Fruit fly (Drosophila melanogaster) whole organism, embryonic: ENCODE results near the gene loj.

Experiments used
- CG1233 ChIP-seq: fragments of 200-800 bp; sonication (Bioruptor generic); optimal IDR thresholded peaks from 4 replicates; lab custom pipeline; 2018; ENCODE audit warnings: missing biosample characterization, mild to moderate bottlenecking, missing genetic modification characterization
- CG3163 ChIP-seq: fragments of 200-800 bp; sonication (Bioruptor generic); optimal IDR thresholded peaks from 3 replicates; lab custom pipeline; 2016; ENCODE audit warnings: missing biosample characterization, missing genetic modification characterization
- CG7839 ChIP-seq: fragments of 200-800 bp; sonication (Bioruptor generic); optimal IDR thresholded peaks from 3 replicates; lab custom pipeline; 2018; ENCODE audit warnings: missing biosample characterization, mild to moderate bottlenecking, missing genetic modification characterization, moderate library complexity
- CG7963 ChIP-seq: fragments of 200-800 bp; sonication (Bioruptor generic); IDR thresholded peaks from 3 replicates; pipeline ENCODE4 v1.3.6; 2022; ENCODE audit warnings: missing biosample characterization, missing genetic modification characterization; ENCODE audit not compliant: partially characterized antibody
- Ravus ChIP-seq: fragments of 200-800 bp; sonication (Bioruptor generic); IDR thresholded peaks from 2 replicates; pipeline ENCODE4 v1.3.6; 2022; ENCODE audit warnings: missing biosample characterization, missing genetic modification characterization
- Sin3A ChIP-seq: fragments of >200 bp; optimal IDR thresholded peaks from 2 replicates; lab custom pipeline; 2018
- dysf ChIP-seq: fragments of 200-800 bp; sonication (Bioruptor generic); IDR thresholded peaks from 3 replicates; pipeline ENCODE4 v1.3.6; 2022; ENCODE audit warnings: missing biosample characterization, missing genetic modification characterization
- eyg ChIP-seq: fragments of 200-800 bp; sonication (Bioruptor generic); optimal IDR thresholded peaks from 3 replicates; lab custom pipeline; 2016; ENCODE audit warnings: missing biosample characterization, missing genetic modification characterization
- h ChIP-seq: fragments of >200 bp; optimal IDR thresholded peaks from 2 replicates; lab custom pipeline; 2017
- pfk ChIP-seq: fragments of 200-800 bp; sonication (Bioruptor generic); optimal IDR thresholded peaks from 2 replicates; lab custom pipeline; 2018; ENCODE audit warnings: missing biosample characterization, mild to moderate bottlenecking, missing genetic modification characterization, moderate library complexity
- usp ChIP-seq: fragments of >200 bp; optimal IDR thresholded peaks from 2 replicates; lab custom pipeline; 2017; ENCODE audit warnings: missing biosample characterization, missing genetic modification characterization

DNA sequence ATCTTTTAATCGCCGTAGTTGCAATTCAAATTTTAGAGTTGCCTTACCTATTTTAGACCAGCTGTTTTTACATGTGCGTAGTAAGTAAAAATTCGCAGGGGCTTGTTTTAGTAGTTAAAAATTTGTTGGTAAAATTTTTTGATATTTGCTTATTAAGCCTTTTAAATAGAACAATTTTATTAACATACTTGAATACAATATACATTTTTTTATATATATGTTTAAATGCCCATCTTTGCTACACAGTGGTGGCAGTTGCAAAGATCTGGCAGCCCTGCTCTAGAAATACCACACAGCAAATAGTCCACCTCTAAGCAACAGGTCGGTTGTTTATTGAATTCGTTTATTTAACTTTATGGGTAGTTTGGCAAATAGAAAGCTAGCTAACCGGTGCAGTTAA, at the start of gene loj, which contains the start of gene CG10467:
- TF ChIP-seq h = no peak
- TF ChIP-seq dysf (GFP tag; lab: Robert Waterston, UW) = peak; percentile 98
- peak; percentile 93 for TF ChIP-seq CG1233 (GFP tag; lab: Kevin White, UChicago)
- TF ChIP-seq CG3163 = peak; percentile 56
- TF ChIP-seq Sin3A (lab: Kevin White, UChicago) = peak; percentile 50
- peak; percentile 96 for TF ChIP-seq CG7839 (tag; lab: Kevin White, UChicago)
- no peak for TF ChIP-seq usp
- TF ChIP-seq Ravus = peak; percentile 88
- no peak for TF ChIP-seq CG7963 (GFP tag; lab: Robert Waterston, UW)
- TF ChIP-seq pfk (GFP tag; lab: Kevin White, UChicago) = peak; percentile 8
- no peak for TF ChIP-seq eyg
